Worm (Caenorhabditis elegans): Measurements from ENCODE around the gene eif-3.B.
A peak's percentile ranks its signal among the peaks of the same experiment; 100 is the strongest.

The eif-3.B gene

DNA sequence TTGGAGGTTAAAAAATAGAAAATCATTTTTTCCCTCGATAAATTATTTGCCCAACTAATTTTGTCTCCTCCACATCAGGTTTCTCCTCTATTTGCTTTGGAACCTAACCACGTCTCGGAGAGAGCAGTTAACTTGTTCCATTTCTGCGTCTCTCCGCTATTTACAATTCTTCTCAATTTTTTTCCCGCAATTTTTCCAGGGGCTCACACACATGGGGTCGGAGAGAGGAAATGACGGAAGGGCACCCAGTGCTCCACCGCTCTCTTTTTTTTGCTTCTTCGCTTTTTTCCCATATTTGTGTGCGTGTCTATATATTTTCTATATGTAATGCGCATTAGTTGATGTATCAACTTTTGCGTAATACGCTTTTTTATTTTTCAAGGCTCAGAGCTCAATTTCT, 15.4 kb downstream of the eif-3.B start:
- TF ChIP-seq mab-5 (tag; optimal IDR thresholded peaks at IDR 0.05) (no peak), zip-8 (tag; optimal IDR thresholded peaks at IDR 0.05) (no peak), bed-3 (GFP tag; optimal IDR thresholded peaks at IDR 0.05) (no peak), mep-1 (tag; optimal IDR thresholded peaks at IDR 0.05) (no peak), unc-39 (tag; optimal IDR thresholded peaks at IDR 0.05) (no peak), sptf-1 (tag; optimal IDR thresholded peaks at IDR 0.05) (no peak), pha-4 (tag; optimal IDR thresholded peaks at IDR 0.05) (peak; percentile 3), ces-1 (GFP tag; optimal IDR thresholded peaks at IDR 0.05) (peak; percentile 26), ham-2 (GFP tag; optimal IDR thresholded peaks at IDR 0.05) (no peak), ceh-43 (GFP tag; optimal IDR thresholded peaks at IDR 0.05) (no peak), elt-1 (tag; optimal IDR thresholded peaks at IDR 0.05; ENCODE audit: borderline replicate concordance, insufficient read depth) (no peak), lsy-2 (tag; optimal IDR thresholded peaks at IDR 0.05) (no peak), elt-3 (tag; optimal IDR thresholded peaks at IDR 0.05) (no peak), lin-13 (tag; optimal IDR thresholded peaks at IDR 0.05) (no peak), nhr-76 (tag; optimal IDR thresholded peaks at IDR 0.05) (no peak), M03D4.4 (tag; optimal IDR thresholded peaks at IDR 0.05) (no peak)

- TF ChIP-seq pha-4 (tag; optimal IDR thresholded peaks at IDR 0.05) (no peak), ham-2 (GFP tag; optimal IDR thresholded peaks at IDR 0.05) (no peak), cnd-1 (tag; optimal IDR thresholded peaks at IDR 0.05) (no peak), elt-1 (tag; optimal IDR thresholded peaks at IDR 0.05; ENCODE audit: borderline replicate concordance, insufficient read depth) (no peak), nhr-76 (tag; optimal IDR thresholded peaks at IDR 0.05) (no peak), lin-32 (GFP tag; optimal IDR thresholded peaks at IDR 0.05) (no peak), mep-1 (tag; optimal IDR thresholded peaks at IDR 0.05) (no peak), nhr-237 (tag; optimal IDR thresholded peaks at IDR 0.05) (no peak), snpc-4 (tag; optimal IDR thresholded peaks at IDR 0.05) (no peak), ceh-83 (GFP tag; optimal IDR thresholded peaks at IDR 0.05) (no peak), M03D4.4 (tag; optimal IDR thresholded peaks at IDR 0.05) (no peak), sptf-1 (tag; optimal IDR thresholded peaks at IDR 0.05) (no peak), bed-3 (GFP tag; optimal IDR thresholded peaks at IDR 0.05) (no peak), ces-1 (GFP tag; optimal IDR thresholded peaks at IDR 0.05) (no peak), mab-5 (tag; optimal IDR thresholded peaks at IDR 0.05) (no peak)
Measured at ce11 chrII:14811472-14811871, 16.3 kb downstream of the eif-3.B start.

DNA sequence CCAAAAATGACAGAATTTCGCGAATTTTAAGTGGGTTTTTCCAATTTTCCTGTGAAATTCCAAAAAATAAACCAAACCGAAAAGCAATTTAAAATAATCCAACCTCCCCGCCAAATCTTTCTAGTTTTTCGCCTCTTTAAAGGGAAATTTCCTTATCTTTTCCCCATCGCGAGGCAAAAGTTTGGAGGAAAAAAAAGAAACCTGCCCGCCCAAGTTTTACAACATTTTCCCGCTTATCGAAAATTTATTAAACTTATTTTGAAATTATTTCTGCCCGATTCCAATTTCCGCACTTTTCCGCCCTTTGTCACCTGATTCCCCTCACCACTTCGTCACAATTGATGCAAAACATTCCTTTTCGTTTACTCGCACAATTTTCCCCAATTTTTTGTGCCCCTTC, 17.0 kb downstream of the eif-3.B start, which contains the start of gene osta-3:
Gene osta-3 (plus strand): TSS at position 301 of the 400 bp plus-strand sequence.
- TF ChIP-seq elt-3 (tag; optimal IDR thresholded peaks at IDR 0.05) = no peak
- TF ChIP-seq nhr-237 (tag; optimal IDR thresholded peaks at IDR 0.05) = no peak
- no peak for TF ChIP-seq ham-2 (GFP tag; optimal IDR thresholded peaks at IDR 0.05)
- TF ChIP-seq nhr-76 (tag; optimal IDR thresholded peaks at IDR 0.05) = no peak

ce11 chrII:14812661-14813060, 17.5 kb downstream of the eif-3.B start:
- TF ChIP-seq ceh-43 (GFP tag; optimal IDR thresholded peaks at IDR 0.05) (no peak), mep-1 (tag; optimal IDR thresholded peaks at IDR 0.05) (no peak), ceh-83 (GFP tag; optimal IDR thresholded peaks at IDR 0.05) (no peak), lsy-2 (tag; optimal IDR thresholded peaks at IDR 0.05) (no peak), nhr-237 (tag; optimal IDR thresholded peaks at IDR 0.05) (no peak), lin-32 (GFP tag; optimal IDR thresholded peaks at IDR 0.05) (no peak), blmp-1 (tag; optimal IDR thresholded peaks at IDR 0.05) (no peak), tbx-8 (GFP tag; optimal IDR thresholded peaks at IDR 0.05) (no peak), cnd-1 (tag; optimal IDR thresholded peaks at IDR 0.05) (no peak), ztf-11 (tag; optimal IDR thresholded peaks at IDR 0.05) (no peak)

- TF ChIP-seq nhr-237 (tag; optimal IDR thresholded peaks at IDR 0.05) (no peak), mep-1 (tag; optimal IDR thresholded peaks at IDR 0.05) (no peak), elt-3 (tag; optimal IDR thresholded peaks at IDR 0.05) (no peak), lsy-2 (tag; optimal IDR thresholded peaks at IDR 0.05) (no peak), elt-1 (tag; optimal IDR thresholded peaks at IDR 0.05; ENCODE audit: borderline replicate concordance, insufficient read depth) (no peak), drap-1 (GFP tag; optimal IDR thresholded peaks at IDR 0.05) (no peak), flh-1 (GFP tag; optimal IDR thresholded peaks at IDR 0.05) (no peak), sptf-1 (tag; optimal IDR thresholded peaks at IDR 0.05) (no peak), mls-2 (tag; optimal IDR thresholded peaks at IDR 0.05) (no peak), zip-8 (tag; optimal IDR thresholded peaks at IDR 0.05) (no peak), nhr-2 (tag; optimal IDR thresholded peaks at IDR 0.05) (no peak), blmp-1 (tag; optimal IDR thresholded peaks at IDR 0.05) (no peak), ceh-39 (tag; optimal IDR thresholded peaks at IDR 0.05) (no peak), unc-39 (tag; optimal IDR thresholded peaks at IDR 0.05) (no peak), ceh-83 (GFP tag; optimal IDR thresholded peaks at IDR 0.05) (no peak), lin-32 (GFP tag; optimal IDR thresholded peaks at IDR 0.05) (no peak), nhr-12 (tag; optimal IDR thresholded peaks at IDR 0.05) (no peak), nhr-76 (tag; optimal IDR thresholded peaks at IDR 0.05) (no peak)
Measured at ce11 chrII:14813106-14813505, 17.9 kb downstream of the eif-3.B start.
